Worm (Caenorhabditis elegans): ENCODE data around the gene Y27F2A.10.
"Not testable (repeated sequence)": the region's sequence is repeated elsewhere in the genome, so short reads cannot be mapped to it uniquely, and the experiment has no call there.

Gene Y27F2A.10

DNA sequence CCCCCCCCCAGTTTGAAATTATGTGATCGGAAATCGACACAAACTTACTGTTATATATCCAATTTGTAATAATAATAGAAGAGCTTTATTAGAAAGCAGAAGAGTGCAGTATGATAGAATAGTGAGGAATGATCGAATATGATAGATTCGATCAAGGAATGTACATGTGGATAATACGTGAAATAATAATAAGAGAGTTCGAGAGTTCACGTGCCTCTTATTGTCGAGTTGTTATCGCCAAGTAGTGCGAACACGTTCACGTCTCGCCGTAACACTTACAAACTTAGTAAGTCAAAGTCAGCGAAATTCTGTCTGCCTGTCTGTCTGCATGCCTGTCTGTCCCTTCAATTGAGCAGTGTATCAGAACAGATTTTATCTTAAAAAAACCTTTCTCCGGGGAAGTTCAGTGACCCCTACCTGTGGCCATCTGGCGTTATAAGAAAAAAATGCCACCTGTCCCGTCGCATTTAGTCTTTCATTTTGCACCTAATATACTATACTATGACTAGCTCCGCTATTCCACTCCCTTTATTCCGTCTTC lies 11.3 kb upstream of the Y27F2A.10 start, which contains the start of the genes Y27F2A.6 and Y27F2A.8:
Gene Y27F2A.6 (minus strand): TSS at position 101 of the 541 bp plus-strand sequence.
Gene Y27F2A.8 (plus strand): TSS at position 491 of the 541 bp plus-strand sequence.
- not testable (repeated sequence) for TF ChIP-seq crh-2, egl-27, nhr-10 (tag; optimal IDR thresholded peaks at IDR 0.05)

DNA sequence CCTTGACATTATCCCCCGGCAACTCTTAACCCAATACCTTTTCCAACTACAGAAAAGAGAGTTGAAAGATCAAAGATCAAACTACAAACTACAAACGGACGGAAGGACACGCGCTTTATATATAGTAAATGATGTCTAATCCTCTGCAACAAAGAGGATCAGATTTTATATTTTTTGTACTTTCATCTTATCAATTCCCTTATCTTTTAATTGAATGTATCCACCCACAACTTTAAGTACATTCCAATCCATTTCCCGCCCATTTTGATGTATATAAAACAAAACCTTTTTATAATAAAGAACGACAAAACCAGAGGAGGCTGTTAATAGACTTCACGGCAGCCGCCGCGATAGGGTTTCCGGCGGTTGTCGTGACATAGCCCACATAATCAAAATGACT lies 5.6 kb upstream of the Y27F2A.10 start, which contains the start of gene sri-40:
Gene sri-40 (plus strand): TSS at position 301 of the 400 bp plus-strand sequence.
- TF ChIP-seq skn-1 (tag; optimal IDR thresholded peaks at IDR 0.05); Y55F3AM.14 (GFP tag; optimal IDR thresholded peaks at IDR 0.05); fos-1 (tag; optimal IDR thresholded peaks at IDR 0.05): not testable (repeated sequence)

DNA sequence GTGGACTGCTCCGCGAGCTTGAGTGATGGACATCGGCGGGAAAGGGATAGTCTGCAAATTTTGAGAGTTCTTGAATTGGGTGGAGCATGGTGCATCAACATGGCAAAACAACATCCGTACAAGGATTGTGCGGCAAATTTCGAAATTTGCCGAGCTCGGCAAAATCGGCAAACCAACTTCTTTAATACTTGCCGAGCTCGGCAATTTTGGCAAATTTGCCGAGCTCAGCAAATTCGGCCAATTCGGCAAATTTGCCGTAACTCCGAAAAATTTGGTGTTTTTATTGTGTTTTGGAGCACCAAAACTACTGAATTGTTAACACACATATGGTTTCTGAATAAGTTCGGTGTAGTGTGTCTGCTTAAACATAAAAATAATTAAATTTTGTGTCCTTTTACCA lies 2.0 kb downstream of the Y27F2A.10 start, which contains the start of gene fbxc-55:
Gene fbxc-55 (minus strand): TSS at position 101 of the 400 bp plus-strand sequence.
- no peak for TF ChIP-seq nhr-237 (tag; optimal IDR thresholded peaks at IDR 0.05)
- no peak for TF ChIP-seq mdl-1 (tag; optimal IDR thresholded peaks at IDR 0.05)
- no peak for TF ChIP-seq skn-1 (tag; optimal IDR thresholded peaks at IDR 0.05)
- no peak for TF ChIP-seq ztf-1 (GFP tag; conservative IDR thresholded peaks at IDR 0.05)
- no peak for TF ChIP-seq R02D3.7 (tag; optimal IDR thresholded peaks at IDR 0.05)
- TF ChIP-seq nhr-23 (tag; optimal IDR thresholded peaks at IDR 0.05) = no peak
- TF ChIP-seq dmd-4 (tag; optimal IDR thresholded peaks at IDR 0.05) = no peak
- no peak for TF ChIP-seq mbf-1 (tag; optimal IDR thresholded peaks at IDR 0.05)
- no peak for TF ChIP-seq lin-13 (GFP tag; optimal IDR thresholded peaks at IDR 0.05)
- no peak for TF ChIP-seq Y55F3AM.14 (GFP tag; optimal IDR thresholded peaks at IDR 0.05)
- TF ChIP-seq ZK546.5 (tag; optimal IDR thresholded peaks at IDR 0.05) = no peak
- TF ChIP-seq alr-1 (tag; optimal IDR thresholded peaks at IDR 0.05) = no peak
- TF ChIP-seq sem-4 (tag; optimal IDR thresholded peaks at IDR 0.05) = no peak

DNA sequence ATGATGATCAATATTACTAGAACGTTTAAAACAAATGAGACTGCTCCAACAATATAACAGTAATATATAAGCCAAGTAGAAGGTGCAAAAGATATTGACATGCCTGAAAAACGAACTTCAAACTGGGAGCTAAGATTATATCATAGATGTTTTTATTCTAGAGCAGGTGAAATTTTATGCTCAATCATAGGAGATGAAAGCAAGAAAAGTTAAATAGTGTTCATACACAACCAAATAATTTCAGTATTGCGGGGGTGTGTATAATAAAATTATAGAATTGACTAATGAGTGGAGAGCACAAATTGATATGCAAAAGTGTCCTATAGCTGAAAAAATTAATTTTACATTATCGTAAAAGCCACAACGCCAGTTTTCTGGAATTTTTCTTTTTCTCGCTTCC lies 13.1 kb downstream of the Y27F2A.10 start, which contains the start of gene sri-34:
Gene sri-34 (minus strand): TSS at position 101 of the 400 bp plus-strand sequence.
- TF ChIP-seq lin-39 (tag; optimal IDR thresholded peaks at IDR 0.05) (no peak), unc-62 (GFP tag; optimal IDR thresholded peaks at IDR 0.05) (no peak), nhr-77 (tag; optimal IDR thresholded peaks at IDR 0.05) (no peak), skn-1 (tag; optimal IDR thresholded peaks at IDR 0.05) (no peak), Y55F3AM.14 (GFP tag; optimal IDR thresholded peaks at IDR 0.05) (no peak), elt-1 (tag; optimal IDR thresholded peaks at IDR 0.05) (no peak), nhr-129 (tag; optimal IDR thresholded peaks at IDR 0.05) (no peak), unc-55 (GFP tag; optimal IDR thresholded peaks at IDR 0.05) (no peak), ceh-82 (tag; optimal IDR thresholded peaks at IDR 0.05) (no peak), C34F6.9 (tag; optimal IDR thresholded peaks at IDR 0.05) (no peak), unc-39 (tag; optimal IDR thresholded peaks at IDR 0.05) (no peak), ztf-1 (GFP tag; conservative IDR thresholded peaks at IDR 0.05) (no peak), zag-1 (tag; optimal IDR thresholded peaks at IDR 0.05) (no peak), egl-27 (tag; optimal IDR thresholded peaks at IDR 0.05) (no peak), ceh-16 (tag; optimal IDR thresholded peaks at IDR 0.05) (no peak), lin-13 (GFP tag; optimal IDR thresholded peaks at IDR 0.05) (no peak)

DNA sequence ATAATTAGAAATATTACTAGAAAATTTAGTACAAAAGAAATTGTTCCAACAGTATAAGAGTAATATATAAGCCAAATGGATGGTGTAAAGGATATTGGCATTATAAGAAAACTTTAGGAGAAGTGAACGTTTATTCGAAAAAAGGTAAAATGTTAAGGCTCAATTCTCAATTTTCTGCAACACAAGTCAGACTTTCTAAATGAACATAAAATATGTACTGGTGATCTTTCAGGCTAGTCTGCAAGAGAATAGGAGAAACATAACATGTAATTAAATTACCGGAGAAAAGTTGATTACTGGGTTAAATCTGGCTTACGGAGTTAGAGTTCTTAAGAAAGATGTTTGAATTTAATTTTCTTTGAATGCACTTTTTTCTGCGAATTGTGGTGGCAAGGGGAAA lies 15.3 kb downstream of the Y27F2A.10 start, which contains the start of gene sri-33:
Gene sri-33 (minus strand): TSS at position 101 of the 400 bp plus-strand sequence.
- TF ChIP-seq nhr-21 (tag; optimal IDR thresholded peaks at IDR 0.05) = peak; percentile 5
- TF ChIP-seq nhr-10 (tag; optimal IDR thresholded peaks at IDR 0.05) = no peak

DNA sequence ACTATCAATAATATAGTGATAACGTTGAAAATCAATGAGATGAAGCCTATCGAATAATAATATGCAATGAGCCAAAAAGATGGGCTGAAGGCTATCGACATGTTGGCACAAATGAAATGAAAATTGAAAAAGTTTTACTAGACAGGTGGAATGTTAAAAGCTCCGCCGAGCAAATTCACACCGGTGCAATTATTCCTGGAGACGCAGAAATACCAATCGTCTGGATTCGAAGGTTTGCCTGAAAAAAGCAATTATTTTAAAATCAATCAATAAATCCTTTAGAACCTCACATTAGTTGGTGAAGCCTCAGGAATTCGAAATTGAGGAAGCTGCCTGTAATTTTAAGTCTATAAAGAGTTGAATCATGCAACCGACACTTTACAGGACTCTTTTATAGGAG lies 17.7 kb downstream of the Y27F2A.10 start, which contains the start of gene sri-32:
Gene sri-32 (minus strand): TSS at position 101 of the 400 bp plus-strand sequence.
- no peak for TF ChIP-seq unc-39 (tag; optimal IDR thresholded peaks at IDR 0.05)
- no peak for TF ChIP-seq sma-9 (GFP tag; optimal IDR thresholded peaks at IDR 0.05)
- TF ChIP-seq sma-9 (tag; optimal IDR thresholded peaks at IDR 0.05) = no peak
- TF ChIP-seq aly-2 (tag; optimal IDR thresholded peaks at IDR 0.05) = no peak
- TF ChIP-seq nhr-237 (tag; optimal IDR thresholded peaks at IDR 0.05) = no peak
- TF ChIP-seq lin-11 (tag; optimal IDR thresholded peaks at IDR 0.05) = no peak
- no peak for TF ChIP-seq blmp-1 (tag; optimal IDR thresholded peaks at IDR 0.05; ENCODE audit: insufficient read depth)
- no peak for TF ChIP-seq nhr-10 (tag; optimal IDR thresholded peaks at IDR 0.05)
- no peak for TF ChIP-seq mdl-1 (tag; optimal IDR thresholded peaks at IDR 0.05)
- no peak for TF ChIP-seq crh-2 (tag; optimal IDR thresholded peaks at IDR 0.05)
- no peak for TF ChIP-seq sem-4 (tag; optimal IDR thresholded peaks at IDR 0.05)
- no peak for TF ChIP-seq nhr-6 (tag; optimal IDR thresholded peaks at IDR 0.05)
- TF ChIP-seq mab-5 (tag; optimal IDR thresholded peaks at IDR 0.05) = no peak
- TF ChIP-seq unc-62 (GFP tag; optimal IDR thresholded peaks at IDR 0.05) = no peak
- TF ChIP-seq nhr-25 (tag; optimal IDR thresholded peaks at IDR 0.05) = no peak
- no peak for TF ChIP-seq snpc-4 (tag; optimal IDR thresholded peaks at IDR 0.05)
- TF ChIP-seq lin-13 (GFP tag; optimal IDR thresholded peaks at IDR 0.05) = no peak
